Worm (Caenorhabditis elegans) whole organism, L2 larva: ENCODE data around the gene cest-6.
A peak's percentile ranks its signal among the peaks of the same experiment; 100 is the strongest.

Source experiments
- C34F6.9 ChIP-seq: fragments of 150-350 bp; optimal IDR thresholded peaks from 2 replicates; lab custom pipeline; 2014; ENCODE audit warnings: missing biosample characterization, missing genetic modification characterization
- F13H6.1 ChIP-seq: sonication (generic microtip); optimal IDR thresholded peaks from 2 replicates; lab custom pipeline; 2016; ENCODE audit warnings: missing genetic modification characterization, missing compliant biosample characterization
- R02D3.7 ChIP-seq: fragments of 150-350 bp; optimal IDR thresholded peaks from 2 replicates; lab custom pipeline; 2014; ENCODE audit warnings: missing biosample characterization, missing genetic modification characterization
- Y55F3AM.14 ChIP-seq: fragments of 200-800 bp; sonication (Bioruptor generic); optimal IDR thresholded peaks from 2 replicates; lab custom pipeline; 2018; ENCODE audit warnings: mild to moderate bottlenecking, missing genetic modification characterization, missing compliant biosample characterization
- ZK546.5 ChIP-seq: sonication (generic microtip); optimal IDR thresholded peaks from 2 replicates; lab custom pipeline; 2017; ENCODE audit warnings: missing biosample characterization, missing genetic modification characterization
- aly-2 ChIP-seq: fragments of 150-350 bp; optimal IDR thresholded peaks from 2 replicates; lab custom pipeline; 2014; ENCODE audit warnings: missing biosample characterization, missing genetic modification characterization
- ama-1 ChIP-seq: fragments of 150-350 bp; optimal IDR thresholded peaks from 2 replicates; lab custom pipeline; 2018; ENCODE audit warnings: inconsistent platforms
- blmp-1 ChIP-seq: sonication (generic microtip); optimal IDR thresholded peaks from 2 replicates; lab custom pipeline; 2017; ENCODE audit warnings: missing genetic modification characterization, mild to moderate bottlenecking, missing compliant biosample characterization, antibody characterized with exemption, moderate library complexity; ENCODE audit not compliant: insufficient read depth
- ceh-82 ChIP-seq: fragments of 150-350 bp; optimal IDR thresholded peaks from 2 replicates; lab custom pipeline; 2014; ENCODE audit warnings: missing biosample characterization, missing genetic modification characterization
- crh-2 ChIP-seq: sonication (generic microtip); optimal IDR thresholded peaks from 2 replicates; lab custom pipeline; 2017; ENCODE audit warnings: missing biosample characterization, missing genetic modification characterization
- dmd-4 ChIP-seq: sonication (generic microtip); optimal IDR thresholded peaks from 2 replicates; lab custom pipeline; 2017; ENCODE audit warnings: missing biosample characterization, missing genetic modification characterization
- egl-27 ChIP-seq: sonication (generic microtip); optimal IDR thresholded peaks from 3 replicates; lab custom pipeline; 2017; ENCODE audit warnings: missing biosample characterization, missing genetic modification reagents, missing genetic modification characterization
- elt-1 ChIP-seq: fragments of 150-350 bp; optimal IDR thresholded peaks from 2 replicates; lab custom pipeline; 2014; ENCODE audit warnings: missing biosample characterization, missing genetic modification characterization
- fos-1 ChIP-seq: fragments of 150-350 bp; optimal IDR thresholded peaks from 2 replicates; lab custom pipeline; 2014; ENCODE audit warnings: missing biosample characterization, missing genetic modification characterization
- gmeb-1 ChIP-seq: fragments of 150-350 bp; optimal IDR thresholded peaks from 2 replicates; lab custom pipeline; 2014; ENCODE audit warnings: missing biosample characterization, missing genetic modification characterization
- lin-11 ChIP-seq: fragments of 150-350 bp; sonication (generic microtip); optimal IDR thresholded peaks from 2 replicates; lab custom pipeline; 2014; ENCODE audit warnings: missing biosample characterization, missing genetic modification characterization, inconsistent platforms, mixed read lengths
- lin-13 ChIP-seq: fragments of 150-350 bp; optimal IDR thresholded peaks from 2 replicates; lab custom pipeline; 2014; ENCODE audit warnings: missing biosample characterization, missing genetic modification reagents, missing genetic modification characterization
- lin-39 ChIP-seq: fragments of 150-350 bp; optimal IDR thresholded peaks from 2 replicates; lab custom pipeline; 2014; ENCODE audit warnings: missing biosample characterization, missing genetic modification reagents, missing genetic modification characterization
- lsy-2 ChIP-seq, 2 experiments: fragments of 150-350 bp in 1 of 2; sonication (generic microtip) in 1 of 2; optimal IDR thresholded peaks; 2 replicates each; lab custom pipeline; 2014 to 2017; ENCODE audit warnings: missing biosample characterization in 2 of 2, missing genetic modification characterization in 2 of 2
- mab-5 ChIP-seq: fragments of 150-350 bp; optimal IDR thresholded peaks from 2 replicates; lab custom pipeline; 2014; ENCODE audit warnings: missing biosample characterization, missing genetic modification characterization
- mbf-1 ChIP-seq: sonication (generic microtip); optimal IDR thresholded peaks from 2 replicates; lab custom pipeline; 2017; ENCODE audit warnings: missing biosample characterization, missing genetic modification characterization
- mdl-1 ChIP-seq, 2 experiments: fragments of 150-350 bp in 1 of 2; sonication (generic microtip) in 1 of 2; optimal IDR thresholded peaks; 2 replicates each; lab custom pipeline; 2017; ENCODE audit warnings: missing biosample characterization in 2 of 2, missing genetic modification characterization in 2 of 2
- nhr-10 ChIP-seq: sonication (generic microtip); optimal IDR thresholded peaks from 2 replicates; lab custom pipeline; 2017; ENCODE audit warnings: missing biosample characterization, missing genetic modification characterization
- nhr-11 ChIP-seq: fragments of 150-350 bp; optimal IDR thresholded peaks from 2 replicates; lab custom pipeline; 2014; ENCODE audit warnings: missing biosample characterization, missing genetic modification characterization
- nhr-12 ChIP-seq: fragments of 150-350 bp; optimal IDR thresholded peaks from 2 replicates; lab custom pipeline; 2014; ENCODE audit warnings: missing biosample characterization, missing genetic modification characterization
- nhr-129 ChIP-seq: fragments of 150-350 bp; optimal IDR thresholded peaks from 2 replicates; lab custom pipeline; 2014; ENCODE audit warnings: missing biosample characterization, missing genetic modification characterization
- nhr-21 ChIP-seq: fragments of 150-350 bp; optimal IDR thresholded peaks from 2 replicates; lab custom pipeline; 2014; ENCODE audit warnings: missing biosample characterization, missing genetic modification characterization
- nhr-23 ChIP-seq: fragments of 150-350 bp; optimal IDR thresholded peaks from 2 replicates; lab custom pipeline; 2014; ENCODE audit warnings: missing biosample characterization, missing genetic modification reagents, missing genetic modification characterization
- nhr-237 ChIP-seq: fragments of 150-350 bp; optimal IDR thresholded peaks from 2 replicates; lab custom pipeline; 2014; ENCODE audit warnings: missing biosample characterization, missing genetic modification characterization
- nhr-25 ChIP-seq: fragments of 150-350 bp; sonication (generic microtip); optimal IDR thresholded peaks from 3 replicates; lab custom pipeline; 2014; ENCODE audit warnings: missing biosample characterization, missing genetic modification characterization
- nhr-6 ChIP-seq: fragments of 150-350 bp; optimal IDR thresholded peaks from 2 replicates; lab custom pipeline; 2014; ENCODE audit warnings: missing biosample characterization, missing genetic modification characterization
- nhr-77 ChIP-seq: fragments of 150-350 bp; optimal IDR thresholded peaks from 2 replicates; lab custom pipeline; 2014; ENCODE audit warnings: missing biosample characterization, missing genetic modification characterization
- peb-1 ChIP-seq: fragments of 150-350 bp; optimal IDR thresholded peaks from 2 replicates; lab custom pipeline; 2014; ENCODE audit warnings: missing biosample characterization, missing genetic modification characterization
- sem-4 ChIP-seq: fragments of 150-350 bp; optimal IDR thresholded peaks from 2 replicates; lab custom pipeline; 2014; ENCODE audit warnings: missing biosample characterization, missing genetic modification reagents, missing genetic modification characterization
- skn-1 ChIP-seq: sonication (generic microtip); optimal IDR thresholded peaks from 2 replicates; lab custom pipeline; 2017; ENCODE audit warnings: missing biosample characterization, missing genetic modification characterization
- sma-3 ChIP-seq: sonication (generic microtip); optimal IDR thresholded peaks from 2 replicates; lab custom pipeline; 2016; ENCODE audit warnings: missing genetic modification reagents, missing genetic modification characterization, missing compliant biosample characterization
- sma-9 ChIP-seq, 2 experiments: fragments of 150-350 bp in 1 of 2; sonication (generic microtip) in 1 of 2; optimal IDR thresholded peaks; 2 replicates each; lab custom pipeline; 2014 to 2016; ENCODE audit warnings: missing genetic modification characterization in 2 of 2, mild to moderate bottlenecking in 1 of 2, missing biosample characterization in 1 of 2, missing compliant biosample characterization in 1 of 2, missing genetic modification reagents in 1 of 2, moderate library complexity in 1 of 2
- snpc-4 ChIP-seq: fragments of 150-350 bp; optimal IDR thresholded peaks from 2 replicates; lab custom pipeline; 2014; ENCODE audit warnings: missing biosample characterization, missing genetic modification characterization
- unc-55 ChIP-seq: fragments of 150-350 bp; sonication (generic microtip); optimal IDR thresholded peaks from 3 replicates; lab custom pipeline; 2014; ENCODE audit warnings: missing biosample characterization, missing genetic modification reagents, missing genetic modification characterization
- unc-62 ChIP-seq: fragments of 150-350 bp; optimal IDR thresholded peaks from 2 replicates; lab custom pipeline; 2014; ENCODE audit warnings: missing biosample characterization, missing genetic modification reagents, missing genetic modification characterization
- zag-1 ChIP-seq: fragments of 150-350 bp; optimal IDR thresholded peaks from 2 replicates; lab custom pipeline; 2014; ENCODE audit warnings: missing biosample characterization, missing genetic modification characterization
- ztf-4 ChIP-seq: fragments of 150-350 bp; optimal IDR thresholded peaks from 2 replicates; lab custom pipeline; 2014; ENCODE audit warnings: missing biosample characterization, missing genetic modification characterization

The cest-6 gene

DNA sequence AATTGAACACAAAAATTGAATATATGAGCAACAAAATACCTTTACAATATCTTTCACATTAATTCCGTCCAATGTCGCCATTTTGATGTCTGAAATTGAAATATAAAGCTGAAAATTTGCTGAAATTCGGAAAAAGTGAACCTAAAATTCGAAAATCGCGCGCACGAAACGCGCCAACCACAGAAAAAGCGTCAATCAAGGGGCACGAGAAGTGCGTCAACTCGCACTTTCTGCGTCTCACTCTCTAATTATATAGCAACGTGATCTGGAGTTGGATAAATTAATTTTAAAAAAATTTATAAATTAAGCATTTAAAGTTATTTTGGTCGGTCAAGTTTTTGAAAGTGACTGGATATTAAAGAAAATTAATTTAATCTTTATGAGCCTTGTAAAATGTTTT lies 9.0 kb downstream of the cest-6 start, which contains the start of gene ruvb-2:
Gene ruvb-2, minus strand, starts transcription at position 89 of the 400 bp plus-strand sequence.
- TF ChIP-seq F13H6.1 (tag; lab: Kevin White, UChicago) (peak; percentile 81), snpc-4 (tag; lab: Kevin White, UChicago) (peak; percentile 87), C34F6.9 (tag; lab: Kevin White, UChicago) (peak; percentile 97), nhr-23 (no peak), fos-1 (tag; lab: Kevin White, UChicago) (peak; percentile 77), lin-11 (tag; lab: Kevin White, UChicago) (peak; percentile 80), elt-1 (tag; lab: Kevin White, UChicago) (no peak), ztf-4 (peak; percentile 33), lsy-2 (tag; optimal IDR thresholded peaks at IDR 0.05; lab: Kevin White, UChicago) (peak; percentile 76 to 94), nhr-21 (tag; lab: Kevin White, UChicago) (peak; percentile 86), nhr-6 (tag; lab: Kevin White, UChicago) (peak; percentile 78), lin-39 (no peak), ZK546.5 (peak; percentile 49), unc-62 (GFP tag; lab: Kevin White, UChicago) (no peak), nhr-77 (no peak), nhr-25 (tag; lab: Kevin White, UChicago) (peak; percentile 91), nhr-237 (no peak), skn-1 (tag; lab: Kevin White, UChicago) (no peak), Y55F3AM.14 (GFP tag; lab: Kevin White, UChicago) (no peak), crh-2 (tag; lab: Kevin White, UChicago) (peak; percentile 91), mab-5 (tag; lab: Kevin White, UChicago) (peak; percentile 72), ama-1 (lab: Kevin White, UChicago) (peak; percentile 56), mdl-1 (tag; optimal IDR thresholded peaks at IDR 0.05; lab: Kevin White, UChicago) (peak in 1 of 2 experiments; percentile 79), ceh-82 (tag; lab: Kevin White, UChicago) (peak; percentile 65), unc-55 (GFP tag; lab: Kevin White, UChicago) (peak; percentile 94), sem-4 (tag; lab: Kevin White, UChicago) (peak; percentile 58), nhr-11 (no peak), lin-13 (GFP tag; lab: Kevin White, UChicago) (peak; percentile 90), peb-1 (tag; lab: Kevin White, UChicago) (no peak), egl-27 (tag; lab: Kevin White, UChicago) (peak; percentile 50), gmeb-1 (peak; percentile 93), nhr-10 (tag; lab: Kevin White, UChicago) (peak; percentile 21), R02D3.7 (tag; lab: Kevin White, UChicago) (peak; percentile 41), sma-3 (GFP tag; lab: Kevin White, UChicago) (peak; percentile 89), nhr-12 (tag; lab: Kevin White, UChicago) (no peak), mbf-1 (tag; lab: Kevin White, UChicago) (no peak), nhr-129 (tag; lab: Kevin White, UChicago) (peak; percentile 70), zag-1 (tag; lab: Kevin White, UChicago) (peak; percentile 59), blmp-1 (tag; lab: Kevin White, UChicago) (peak; percentile 82), sma-9 (GFP tag; optimal IDR thresholded peaks at IDR 0.05; lab: Kevin White, UChicago) (peak; percentile 87), sma-9 (tag; optimal IDR thresholded peaks at IDR 0.05; lab: Kevin White, UChicago) (no peak)
- TF ChIP-seq, all 48 proteins: peak for 28

DNA sequence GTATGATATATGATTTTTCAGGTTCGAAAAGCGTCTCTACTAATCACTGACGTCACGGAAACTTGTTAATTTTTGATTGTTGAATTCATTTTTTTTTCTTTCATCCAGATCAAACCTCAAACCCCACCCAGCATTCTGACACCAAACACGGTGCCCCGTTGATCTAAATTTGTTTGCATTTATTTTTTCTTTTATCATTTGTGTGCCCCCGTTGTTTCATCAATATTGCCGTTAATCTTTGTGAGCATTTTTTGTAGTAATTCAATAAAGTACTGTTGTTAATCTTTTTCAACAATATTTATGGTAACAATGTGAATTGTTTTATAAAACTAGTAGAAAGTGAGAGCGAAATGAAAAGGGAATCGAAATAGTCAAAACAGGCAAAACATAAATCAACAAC lies 11.5 kb downstream of the cest-6 start:
- TF ChIP-seq nhr-129 (tag; lab: Kevin White, UChicago), result no peak
- no peak for TF ChIP-seq nhr-237
- no peak for TF ChIP-seq ztf-4
- TF ChIP-seq nhr-12 (tag; lab: Kevin White, UChicago), result no peak
- TF ChIP-seq nhr-25 (tag; lab: Kevin White, UChicago), result no peak
- no peak for TF ChIP-seq lsy-2 (tag; optimal IDR thresholded peaks at IDR 0.05; lab: Kevin White, UChicago)
- TF ChIP-seq unc-55 (GFP tag; lab: Kevin White, UChicago), result no peak
- TF ChIP-seq fos-1 (tag; lab: Kevin White, UChicago), result no peak
- TF ChIP-seq nhr-10 (tag; lab: Kevin White, UChicago), result no peak
- no peak for TF ChIP-seq ZK546.5
- TF ChIP-seq dmd-4 (tag; lab: Kevin White, UChicago), result no peak
- TF ChIP-seq sma-9 (GFP tag; optimal IDR thresholded peaks at IDR 0.05; lab: Kevin White, UChicago), result no peak
- no peak for TF ChIP-seq sma-9 (tag; optimal IDR thresholded peaks at IDR 0.05; lab: Kevin White, UChicago)
- TF ChIP-seq Y55F3AM.14 (GFP tag; lab: Kevin White, UChicago), result no peak
- TF ChIP-seq aly-2 (tag; lab: Kevin White, UChicago), result no peak
- no peak for TF ChIP-seq nhr-23
- TF ChIP-seq sem-4 (tag; lab: Kevin White, UChicago), result no peak
